Fruit fly (Drosophila melanogaster) whole organism, embryonic: ENCODE data around the gene CG13248.

Experiments used
- Asciz ChIP-seq: fragments of 200-800 bp; sonication (Bioruptor generic); optimal IDR thresholded peaks from 2 replicates; lab custom pipeline; 2017; ENCODE audit warnings: missing biosample characterization, mild to moderate bottlenecking, missing genetic modification characterization, missing genetic modification reagents
- Bgb ChIP-seq: fragments of 200-800 bp; sonication (Bioruptor generic); IDR thresholded peaks from 2 replicates; pipeline ENCODE4 v1.3.6; 2022; ENCODE audit warnings: missing biosample characterization, missing genetic modification characterization; ENCODE audit not compliant: partially characterized antibody
- CG10274 ChIP-seq: fragments of 200-800 bp; sonication (Bioruptor generic); optimal IDR thresholded peaks from 3 replicates; lab custom pipeline; 2017; ENCODE audit warnings: missing biosample characterization, mild to moderate bottlenecking, missing genetic modification characterization
- CG10321 ChIP-seq: fragments of 200-800 bp; sonication (Bioruptor generic); IDR thresholded peaks from 2 replicates; pipeline ENCODE4 v1.3.6; 2022; ENCODE audit warnings: missing biosample characterization, missing genetic modification characterization
- CG13424 ChIP-seq: fragments of 200-800 bp; sonication (Bioruptor generic); optimal IDR thresholded peaks from 2 replicates; lab custom pipeline; 2019; ENCODE audit warnings: missing biosample characterization, mild to moderate bottlenecking, missing genetic modification characterization, moderate library complexity
- CG15269 ChIP-seq: fragments of 200-800 bp; sonication (Bioruptor generic); optimal IDR thresholded peaks from 2 replicates; lab custom pipeline; 2018; ENCODE audit warnings: missing biosample characterization, mild to moderate bottlenecking, missing genetic modification characterization, moderate library complexity
- CG15601 ChIP-seq: fragments of 200-800 bp; sonication (Bioruptor generic); optimal IDR thresholded peaks from 3 replicates; lab custom pipeline; 2019; ENCODE audit warnings: missing biosample characterization, mild to moderate bottlenecking, missing genetic modification characterization, moderate library complexity
- CG16779 ChIP-seq: fragments of 200-800 bp; sonication (Bioruptor generic); IDR thresholded peaks from 2 replicates; pipeline ENCODE4 v1.3.6; 2022; ENCODE audit warnings: missing biosample characterization, missing genetic modification characterization
- CG17186 ChIP-seq: fragments of 200-800 bp; sonication (Bioruptor generic); optimal IDR thresholded peaks from 3 replicates; lab custom pipeline; 2017; ENCODE audit warnings: missing biosample characterization, missing genetic modification reagents, missing genetic modification characterization
- CG32532 ChIP-seq: fragments of 200-800 bp; sonication (Bioruptor generic); IDR thresholded peaks from 2 replicates; pipeline ENCODE4 v1.3.6; 2022; ENCODE audit warnings: missing biosample characterization, missing genetic modification characterization
- CG34224 ChIP-seq: fragments of 200-800 bp; sonication (Bioruptor generic); IDR thresholded peaks from 3 replicates; pipeline ENCODE4 v1.3.6; 2022; ENCODE audit warnings: missing biosample characterization, missing genetic modification characterization; ENCODE audit not compliant: partially characterized antibody
- CG3838 ChIP-seq: fragments of 200-800 bp; sonication (Bioruptor generic); optimal IDR thresholded peaks from 3 replicates; lab custom pipeline; 2016; ENCODE audit warnings: missing biosample characterization, missing genetic modification characterization
- CG3847 ChIP-seq: fragments of 200-800 bp; sonication (Bioruptor generic); IDR thresholded peaks from 2 replicates; pipeline ENCODE4 v1.3.6; 2022; ENCODE audit warnings: missing biosample characterization, missing genetic modification characterization
- CG42726 ChIP-seq: fragments of 200-800 bp; sonication (Bioruptor generic); IDR thresholded peaks from 2 replicates; pipeline ENCODE4 v1.3.6; 2022; ENCODE audit warnings: missing biosample characterization, missing genetic modification characterization; ENCODE audit not compliant: partially characterized antibody
- CG4854 ChIP-seq: fragments of 200-800 bp; sonication (Bioruptor generic); optimal IDR thresholded peaks from 2 replicates; lab custom pipeline; 2016; ENCODE audit warnings: missing biosample characterization, missing genetic modification characterization, inconsistent platforms
- CG6654 ChIP-seq: fragments of 200-800 bp; sonication (Bioruptor generic); optimal IDR thresholded peaks from 2 replicates; lab custom pipeline; 2017; ENCODE audit warnings: missing biosample characterization, mild to moderate bottlenecking, missing genetic modification characterization
- CG7556 ChIP-seq: fragments of 200-800 bp; sonication (Bioruptor generic); optimal IDR thresholded peaks from 2 replicates; lab custom pipeline; 2017; ENCODE audit warnings: missing biosample characterization, mild to moderate bottlenecking, missing genetic modification characterization
- CG7745 ChIP-seq: fragments of 200-800 bp; sonication (Bioruptor generic); optimal IDR thresholded peaks from 2 replicates; lab custom pipeline; 2018; ENCODE audit warnings: missing biosample characterization, mild to moderate bottlenecking, missing genetic modification characterization, moderate library complexity
- CG7963 ChIP-seq: fragments of 200-800 bp; sonication (Bioruptor generic); IDR thresholded peaks from 3 replicates; pipeline ENCODE4 v1.3.6; 2022; ENCODE audit warnings: missing biosample characterization, missing genetic modification characterization; ENCODE audit not compliant: partially characterized antibody
- CG8478 ChIP-seq: fragments of >200 bp; optimal IDR thresholded peaks from 2 replicates; lab custom pipeline; 2018
- CG8924 ChIP-seq: fragments of 200-800 bp; optimal IDR thresholded peaks from 3 replicates; lab custom pipeline; 2019; ENCODE audit warnings: missing biosample characterization, mild to moderate bottlenecking, missing genetic modification characterization, moderate library complexity
- CG9932 ChIP-seq: fragments of 200-800 bp; sonication (Bioruptor generic); IDR thresholded peaks from 2 replicates; pipeline ENCODE4 v1.3.6; 2022; ENCODE audit warnings: missing biosample characterization, missing genetic modification characterization
- CTCF ChIP-seq: fragments of 200-800 bp; sonication (Bioruptor generic); optimal IDR thresholded peaks from 2 replicates; lab custom pipeline; 2017; ENCODE audit warnings: missing biosample characterization, mild to moderate bottlenecking, missing genetic modification characterization, moderate library complexity
- Hey ChIP-seq: fragments of 200-800 bp; sonication (Bioruptor generic); optimal IDR thresholded peaks from 3 replicates; lab custom pipeline; 2018; ENCODE audit warnings: missing biosample characterization, mild to moderate bottlenecking, missing genetic modification characterization
- Lim3 ChIP-seq: fragments of 200-800 bp; sonication (Bioruptor generic); IDR thresholded peaks from 2 replicates; pipeline ENCODE4 v1.3.6; 2022; ENCODE audit warnings: missing biosample characterization, missing genetic modification characterization
- MBD-R2 ChIP-seq: fragments of 200-800 bp; sonication (Bioruptor generic); IDR thresholded peaks from 2 replicates; pipeline ENCODE4 v1.3.6; 2022; ENCODE audit warnings: missing biosample characterization, missing genetic modification characterization
- MESR4 ChIP-seq: fragments of 200-800 bp; sonication (Bioruptor generic); optimal IDR thresholded peaks from 2 replicates; lab custom pipeline; 2018; ENCODE audit warnings: missing biosample characterization, mild to moderate bottlenecking, missing genetic modification characterization, moderate library complexity
- MTF-1 ChIP-seq: fragments of 200-800 bp; sonication (Bioruptor generic); optimal IDR thresholded peaks from 2 replicates; lab custom pipeline; 2018; ENCODE audit warnings: missing biosample characterization, mild to moderate bottlenecking, missing genetic modification characterization, borderline replicate concordance
- Med ChIP-seq: fragments of 200-800 bp; sonication (Bioruptor generic); peaks from one replicate; lab custom pipeline; 2016; ENCODE audit warnings: missing biosample characterization, missing genetic modification characterization, mild to moderate bottlenecking, inconsistent platforms, moderate library complexity
- az2 ChIP-seq: fragments of 200-800 bp; sonication (Bioruptor generic); optimal IDR thresholded peaks from 3 replicates; lab custom pipeline; 2016; ENCODE audit warnings: missing biosample characterization, missing genetic modification characterization
- crol ChIP-seq: fragments of 200-800 bp; sonication (Bioruptor generic); IDR thresholded peaks from 2 replicates; pipeline ENCODE4 v1.3.6; 2022; ENCODE audit warnings: missing biosample characterization, missing genetic modification characterization
- ems ChIP-seq: fragments of 200-800 bp; sonication (Bioruptor generic); optimal IDR thresholded peaks from 3 replicates; lab custom pipeline; 2016; ENCODE audit warnings: missing biosample characterization, missing genetic modification characterization
- fu2 ChIP-seq: fragments of 200-800 bp; sonication (Bioruptor generic); optimal IDR thresholded peaks from 2 replicates; lab custom pipeline; 2016; ENCODE audit warnings: missing biosample characterization, missing genetic modification characterization
- insv ChIP-seq, 2 experiments: fragments of 200-800 bp; sonication (Bioruptor generic); optimal IDR thresholded peaks; 3 replicates each; lab custom pipeline; 2016 to 2018; ENCODE audit warnings: missing biosample characterization in 2 of 2, missing genetic modification characterization in 2 of 2
- lola ChIP-seq, 3 experiments: fragments of >200 bp in 2 of 3; fragments of 200-800 bp in 1 of 3; sonication (Bioruptor generic) in 1 of 3; optimal IDR thresholded peaks; 2 replicates each; lab custom pipeline; 2017 to 2019; ENCODE audit warnings: missing biosample characterization in 3 of 3, missing genetic modification characterization in 3 of 3, mild to moderate bottlenecking in 1 of 3, moderate library complexity in 1 of 3
- nerfin-1 ChIP-seq: fragments of 200-800 bp; sonication (Bioruptor generic); optimal IDR thresholded peaks from 3 replicates; lab custom pipeline; 2019; ENCODE audit warnings: missing biosample characterization, mild to moderate bottlenecking, missing genetic modification characterization, moderate library complexity
- nerfin-2 ChIP-seq: fragments of 200-800 bp; sonication (Bioruptor generic); IDR thresholded peaks from 2 replicates; pipeline ENCODE4 v1.3.6; 2022; ENCODE audit warnings: missing biosample characterization, missing genetic modification characterization; ENCODE audit not compliant: partially characterized antibody
- onecut ChIP-seq: fragments of 200-800 bp; sonication (Bioruptor generic); IDR thresholded peaks from 2 replicates; pipeline ENCODE4 v1.3.6; 2022; ENCODE audit warnings: missing biosample characterization, missing genetic modification characterization
- pb ChIP-seq: fragments of 200-800 bp; sonication (Bioruptor generic); optimal IDR thresholded peaks from 3 replicates; lab custom pipeline; 2016; ENCODE audit warnings: missing biosample characterization, missing genetic modification characterization
- so ChIP-seq: fragments of 200-800 bp; sonication (Bioruptor generic); IDR thresholded peaks from 3 replicates; pipeline ENCODE4 v1.3.6; 2022; ENCODE audit warnings: missing biosample characterization, missing genetic modification characterization
- tgo ChIP-seq: fragments of 200-800 bp; sonication (Bioruptor generic); IDR thresholded peaks from 3 replicates; pipeline ENCODE4 v1.3.6; 2022; ENCODE audit warnings: missing biosample characterization, missing genetic modification characterization
- tio ChIP-seq: fragments of 200-800 bp; sonication (Bioruptor generic); optimal IDR thresholded peaks from 2 replicates; lab custom pipeline; 2017; ENCODE audit warnings: missing biosample characterization, missing genetic modification characterization, inconsistent platforms
- toy ChIP-seq: fragments of 200-800 bp; sonication (Bioruptor generic); IDR thresholded peaks from 2 replicates; pipeline ENCODE4 v1.3.6; 2022; ENCODE audit warnings: missing biosample characterization, missing genetic modification characterization
- twi ChIP-seq: fragments of 200-800 bp; optimal IDR thresholded peaks from 2 replicates; lab custom pipeline; 2019; ENCODE audit warnings: missing biosample characterization, mild to moderate bottlenecking, missing genetic modification characterization, moderate library complexity
- wdn ChIP-seq: fragments of 200-800 bp; sonication (Bioruptor generic); IDR thresholded peaks from 2 replicates; pipeline ENCODE4 v1.3.6; 2022; ENCODE audit warnings: missing biosample characterization, missing genetic modification characterization

Gene CG13248

DNA sequence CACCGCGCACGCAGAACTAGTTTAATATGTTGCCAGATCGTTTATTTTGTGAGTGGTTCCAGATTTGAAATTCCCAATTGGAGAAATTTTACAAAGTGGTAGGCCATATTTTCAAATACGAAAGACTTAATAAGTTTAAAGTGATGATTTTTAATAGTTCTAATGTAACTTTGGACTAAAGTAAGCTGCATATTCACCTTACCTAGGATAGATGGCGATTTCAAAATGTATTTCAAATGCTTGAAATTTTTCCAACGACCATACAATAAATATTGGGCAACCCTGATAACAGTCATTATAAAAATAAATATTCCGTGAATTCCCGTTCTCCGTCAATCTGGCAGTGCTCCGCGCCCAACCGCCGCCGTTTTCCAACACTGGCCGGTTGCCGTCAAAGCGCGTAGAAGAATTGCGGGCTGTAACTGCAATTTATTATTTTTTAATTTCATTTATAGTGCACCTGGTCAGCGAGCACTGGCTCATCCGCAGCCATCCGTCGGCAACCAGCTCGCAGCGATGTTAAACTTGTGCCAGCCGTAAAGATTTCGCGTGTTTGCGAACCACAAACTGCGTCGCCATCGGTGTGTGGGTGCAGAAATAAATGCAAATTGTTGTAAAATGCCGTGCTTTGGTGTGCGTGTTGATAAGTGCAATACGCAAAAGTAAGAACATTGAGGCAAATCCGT lies 34.3 kb downstream of the CG13248 start, which contains the start of the genes Ide and RhoBTB (continued):
- TF ChIP-seq CG7745 (tag; lab: Kevin White, UChicago) (no peak), tio (GFP tag; lab: Kevin White, UChicago) (no peak), CG15601 (no peak), tgo (GFP tag; lab: Robert Waterston, UW) (peak; percentile 66), nerfin-2 (GFP tag; lab: Robert Waterston, UW) (no peak), wdn (peak; percentile 48; the same call in 1 of the 2 replicates), CG16779 (GFP tag; lab: Robert Waterston, UW) (no peak), CG3838 (peak; percentile 36), fu2 (GFP tag; lab: Kevin White, UChicago) (peak; percentile 92), crol (peak; percentile 36; the same call in 1 of the 2 replicates), CG8478 (peak; percentile 10), pb (peak; percentile 61), so (GFP tag; lab: Robert Waterston, UW) (no peak), CG8924 (tag; lab: Kevin White, UChicago) (peak; percentile 76), az2 (GFP tag; lab: Kevin White, UChicago) (peak; percentile 80), CG9932 (GFP tag; lab: Robert Waterston, UW) (peak; percentile 94), Asciz (no peak), CG7556 (GFP tag; lab: Kevin White, UChicago) (peak; percentile 69), CG34224 (GFP tag; lab: Robert Waterston, UW) (no peak), lola (GFP tag; optimal IDR thresholded peaks at IDR 0.05; lab: Kevin White, UChicago) (peak in 1 of 3 experiments; percentile 79), nerfin-1 (tag; lab: Kevin White, UChicago) (peak; percentile 54), CG32532 (GFP tag; lab: Robert Waterston, UW) (peak; percentile 82), CG4854 (GFP tag; lab: Kevin White, UChicago) (peak; percentile 55), CTCF (peak; percentile 30), CG42726 (GFP tag; lab: Robert Waterston, UW) (no peak), Med (GFP tag; lab: Kevin White, UChicago) (peak; percentile 94), CG6654 (GFP tag; lab: Kevin White, UChicago) (peak; percentile 42), CG15269 (peak; percentile 83), CG17186 (GFP tag; lab: Kevin White, UChicago) (peak; percentile 15), CG10321 (no peak), CG3847 (peak; percentile 93), ems (GFP tag; lab: Kevin White, UChicago) (peak; percentile 77), CG7963 (no peak), Hey (tag; lab: Kevin White, UChicago) (no peak), CG13424 (tag; lab: Kevin White, UChicago) (peak; percentile 87), MTF-1 (no peak), Bgb (peak; percentile 34; the same call in 1 of the 2 replicates), CG10274 (peak; percentile 38), toy (GFP tag; lab: Robert Waterston, UW) (0 out of 2 replicates have a peak, but pooled peaks have one; percentile 21), twi (tag; lab: Kevin White, UChicago) (peak; percentile 81), Lim3 (GFP tag; lab: Robert Waterston, UW) (no peak)
- TF ChIP-seq, all 482 proteins: peak for 343

- 0 out of 2 replicates have a peak, but pooled peaks have one; percentile 40 for TF ChIP-seq MBD-R2 (GFP tag; lab: Robert Waterston, UW)
- TF ChIP-seq insv (GFP tag; optimal IDR thresholded peaks at IDR 0.05; lab: Kevin White, UChicago), result no peak
- TF ChIP-seq MESR4, result peak; percentile 48
- peak; percentile 97 for TF ChIP-seq onecut
Observed at dm6 chr3L:20375467-20375866, 34.9 kb downstream of the CG13248 start.
